Worm (Caenorhabditis elegans) whole organism, late embryonic: Measurements from ENCODE around the gene sra-14.

Source experiments
- ceh-22 ChIP-seq: sonication (generic microtip); optimal IDR thresholded peaks from 2 replicates; lab custom pipeline; 2017; ENCODE audit warnings: missing biosample characterization, missing genetic modification characterization
- ceh-6 ChIP-seq: fragments of 200-800 bp; sonication (Bioruptor generic); optimal IDR thresholded peaks from 2 replicates; lab custom pipeline; 2018; ENCODE audit warnings: mild to moderate bottlenecking, missing genetic modification characterization, missing compliant biosample characterization
- ceh-9 ChIP-seq: sonication (generic microtip); optimal IDR thresholded peaks from 2 replicates; lab custom pipeline; 2016; ENCODE audit warnings: mild to moderate bottlenecking, missing genetic modification characterization, inconsistent platforms, missing compliant biosample characterization
- fkh-10 ChIP-seq: fragments of 150-350 bp; optimal IDR thresholded peaks from 2 replicates; lab custom pipeline; 2014; ENCODE audit warnings: missing biosample characterization, missing genetic modification reagents, missing genetic modification characterization
- hlh-30 ChIP-seq: sonication (generic microtip); optimal IDR thresholded peaks from 2 replicates; lab custom pipeline; 2017; ENCODE audit warnings: antibody characterized with exemption, missing genetic modification characterization, missing compliant biosample characterization; ENCODE audit not compliant: insufficient read depth
- madf-2 ChIP-seq: sonication (generic microtip); optimal IDR thresholded peaks from 2 replicates; lab custom pipeline; 2017; ENCODE audit warnings: missing genetic modification characterization, missing compliant biosample characterization
- nhr-11 ChIP-seq: fragments of 150-350 bp; optimal IDR thresholded peaks from 2 replicates; lab custom pipeline; 2014; ENCODE audit warnings: missing biosample characterization, missing genetic modification characterization
- pax-1 ChIP-seq: fragments of 150-350 bp; optimal IDR thresholded peaks from 2 replicates; lab custom pipeline; 2014; ENCODE audit warnings: missing biosample characterization, missing genetic modification characterization
- pha-2 ChIP-seq: sonication (generic microtip); optimal IDR thresholded peaks from 2 replicates; lab custom pipeline; 2017; ENCODE audit warnings: mild to moderate bottlenecking, missing genetic modification characterization, missing compliant biosample characterization
- unc-42 ChIP-seq: sonication (generic microtip); optimal IDR thresholded peaks from 2 replicates; lab custom pipeline; 2016; ENCODE audit warnings: missing genotype, missing genetic modification characterization, missing compliant biosample characterization
- ztf-16 ChIP-seq: sonication (generic microtip); optimal IDR thresholded peaks from 2 replicates; lab custom pipeline; 2017; ENCODE audit warnings: missing genetic modification characterization, missing compliant biosample characterization

sra-14 gene

DNA sequence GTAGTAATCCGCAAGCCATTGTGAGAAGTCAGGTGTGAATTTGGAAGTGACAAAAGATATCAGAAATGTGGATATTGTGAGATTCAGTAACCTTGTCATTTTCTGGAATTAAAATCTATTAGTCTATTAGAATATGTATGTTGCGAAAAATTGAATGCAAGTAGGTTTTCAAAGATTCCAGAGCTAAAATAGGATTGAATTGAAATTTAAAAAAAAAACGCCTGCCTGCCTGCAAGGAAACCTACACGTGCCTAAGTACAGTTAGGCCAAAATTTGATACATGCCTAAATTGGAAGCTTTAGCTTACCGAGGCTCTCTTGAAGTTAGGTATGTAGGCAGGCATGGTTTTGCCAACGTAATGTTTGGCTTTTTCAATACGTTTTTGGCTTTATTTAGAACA lies 50.2 kb downstream of the sra-14 start, which contains the start of gene lips-9:
Gene lips-9, minus strand, starts transcription at position 101 of the 400 bp plus-strand sequence.
- TF ChIP-seq madf-2 (tag; lab: Kevin White, UChicago) (no peak), hlh-30 (tag; lab: Kevin White, UChicago) (no peak), pha-2 (tag; lab: Kevin White, UChicago) (no peak), unc-42 (tag; lab: Kevin White, UChicago) (no peak), ceh-22 (tag; lab: Kevin White, UChicago) (no peak), nhr-11 (tag; lab: Kevin White, UChicago) (no peak), ceh-9 (tag; lab: Kevin White, UChicago) (no peak), fkh-10 (GFP tag; lab: Kevin White, UChicago) (no peak), ceh-6 (GFP tag; lab: Kevin White, UChicago) (no peak), pax-1 (no peak), ztf-16 (tag; lab: Kevin White, UChicago) (no peak)
